Fruit fly (Drosophila melanogaster) Kc167 (cell line): Measurements from ENCODE around the gene Usp12-46.

ENCODE experiments used
- Myc ChIP-seq: fragments of >200 bp; optimal IDR thresholded peaks from 2 replicates; lab custom pipeline; 2017; ENCODE audit warnings: missing external identifiers
- Sin3A ChIP-seq: fragments of >200 bp; optimal IDR thresholded peaks from 2 replicates; lab custom pipeline; 2018; ENCODE audit warnings: missing external identifiers
- insv ChIP-seq: fragments of >200 bp; optimal IDR thresholded peaks from 3 replicates; lab custom pipeline; 2018; ENCODE audit warnings: missing external identifiers
- psq ChIP-seq: fragments of >200 bp; optimal IDR thresholded peaks from 2 replicates; lab custom pipeline; 2017; ENCODE audit warnings: missing external identifiers

- TF ChIP-seq psq (lab: Kevin White, UChicago) (no peak), Myc (lab: Kevin White, UChicago) (no peak), Sin3A (no peak), insv (no peak)
Measured at dm6 chr3R:22781412-22781811, 30.7 kb downstream of the Usp12-46 start.
